Worm (Caenorhabditis elegans): ENCODE data around the gene T06E8.2.

DNA sequence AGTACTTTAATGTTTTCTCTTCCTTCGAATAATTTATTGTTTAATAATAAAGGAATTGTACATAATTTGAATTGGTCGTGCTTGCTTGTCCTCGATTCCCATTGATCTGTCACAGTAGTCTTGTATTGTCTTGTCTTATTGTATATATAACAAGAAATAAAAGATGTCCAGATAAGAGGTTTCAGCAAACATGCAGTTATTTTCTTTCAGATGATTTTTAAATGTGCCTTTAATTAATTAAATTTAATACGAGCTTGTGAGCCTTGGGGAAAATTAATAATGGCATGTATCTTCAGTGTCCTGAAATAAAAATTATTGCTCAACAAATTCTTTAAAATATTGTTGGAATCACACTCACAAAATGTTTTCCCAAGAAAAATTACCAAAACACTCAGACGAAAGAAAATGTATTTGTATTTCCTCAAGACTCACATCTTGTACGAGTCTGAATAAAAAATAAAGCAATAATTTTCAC, 13.1 kb downstream of the T06E8.2 start:
- TF ChIP-seq snu-23 (GFP tag; optimal IDR thresholded peaks at IDR 0.05) = no peak
- no peak for TF ChIP-seq lsy-2 (tag; optimal IDR thresholded peaks at IDR 0.05)
- TF ChIP-seq ceh-63 (GFP tag; optimal IDR thresholded peaks at IDR 0.05) = no peak
- TF ChIP-seq fos-1 (tag; optimal IDR thresholded peaks at IDR 0.05) = no peak
- no peak for TF ChIP-seq lin-15B (tag; optimal IDR thresholded peaks at IDR 0.05)
- no peak for TF ChIP-seq nhr-90 (tag; optimal IDR thresholded peaks at IDR 0.05; ENCODE audit: poor library complexity)
- TF ChIP-seq lin-13 (GFP tag; optimal IDR thresholded peaks at IDR 0.05) = no peak
- TF ChIP-seq egl-27 (tag; optimal IDR thresholded peaks at IDR 0.05) = no peak
- TF ChIP-seq nhr-11 (tag; optimal IDR thresholded peaks at IDR 0.05) = no peak

Measured in whole organism, L1 larva.